Fruit fly (Drosophila melanogaster) whole organism, prepupa: ENCODE results near the gene CG31008.

Experiments
- CG11762 ChIP-seq: fragments of 200-800 bp; sonication (Bioruptor generic); optimal IDR thresholded peaks from 3 replicates; lab custom pipeline; 2016; ENCODE audit warnings: missing biosample characterization, missing genetic modification characterization; ENCODE audit not compliant: insufficient read depth
- fd59A ChIP-seq: fragments of 200-800 bp; sonication (Bioruptor generic); optimal IDR thresholded peaks from 2 replicates; lab custom pipeline; 2017; ENCODE audit warnings: missing biosample characterization, mild to moderate bottlenecking, missing genetic modification characterization, missing genetic modification reagents

- TF ChIP-seq fd59A (GFP tag; lab: Kevin White, UChicago) (no peak), CG11762 (GFP tag; lab: Kevin White, UChicago) (no peak)
Observed at dm6 chr3R:31016715-31017114, 26.9 kb upstream of the CG31008 start, which contains the start of gene 5-HT7.
